Fruit fly (Drosophila melanogaster) whole organism, embryonic: ENCODE data around the gene Eig71Ei.
A peak's percentile ranks its signal among the peaks of the same experiment; 100 is the strongest.

Experiments
- Bgb ChIP-seq: fragments of 200-800 bp; sonication (Bioruptor generic); IDR thresholded peaks from 2 replicates; pipeline ENCODE4 v1.3.6; 2022; ENCODE audit warnings: missing biosample characterization, missing genetic modification characterization; ENCODE audit not compliant: partially characterized antibody
- Blimp-1 ChIP-seq: fragments of 200-800 bp; sonication (Bioruptor generic); optimal IDR thresholded peaks from 3 replicates; lab custom pipeline; 2018; ENCODE audit warnings: missing biosample characterization, missing genetic modification characterization, mild to moderate bottlenecking, moderate library complexity, missing genetic modification reagents
- CG11398 ChIP-seq: fragments of 200-800 bp; sonication (Bioruptor generic); optimal IDR thresholded peaks from 2 replicates; lab custom pipeline; 2016; ENCODE audit warnings: missing biosample characterization, missing genetic modification characterization
- CG1233 ChIP-seq: fragments of 200-800 bp; sonication (Bioruptor generic); optimal IDR thresholded peaks from 4 replicates; lab custom pipeline; 2018; ENCODE audit warnings: missing biosample characterization, mild to moderate bottlenecking, missing genetic modification characterization
- CG13296 ChIP-seq: fragments of 200-800 bp; sonication (Bioruptor generic); optimal IDR thresholded peaks from 3 replicates; lab custom pipeline; 2018; ENCODE audit warnings: missing biosample characterization, mild to moderate bottlenecking, missing genetic modification characterization
- CG13424 ChIP-seq: fragments of 200-800 bp; sonication (Bioruptor generic); optimal IDR thresholded peaks from 2 replicates; lab custom pipeline; 2019; ENCODE audit warnings: missing biosample characterization, mild to moderate bottlenecking, missing genetic modification characterization, moderate library complexity
- CG14050 ChIP-seq: fragments of 200-800 bp; sonication (Bioruptor generic); IDR thresholded peaks from 3 replicates; pipeline ENCODE4 v1.3.6; 2022; ENCODE audit warnings: missing biosample characterization, missing genetic modification characterization
- CG15269 ChIP-seq: fragments of 200-800 bp; sonication (Bioruptor generic); optimal IDR thresholded peaks from 2 replicates; lab custom pipeline; 2018; ENCODE audit warnings: missing biosample characterization, mild to moderate bottlenecking, missing genetic modification characterization, moderate library complexity
- CG15601 ChIP-seq: fragments of 200-800 bp; sonication (Bioruptor generic); optimal IDR thresholded peaks from 3 replicates; lab custom pipeline; 2019; ENCODE audit warnings: missing biosample characterization, mild to moderate bottlenecking, missing genetic modification characterization, moderate library complexity
- CG1647 ChIP-seq: fragments of 200-800 bp; sonication (Bioruptor generic); optimal IDR thresholded peaks from 3 replicates; lab custom pipeline; 2016; ENCODE audit warnings: missing biosample characterization, missing genetic modification characterization
- CG17361 ChIP-seq: fragments of 200-800 bp; sonication (Bioruptor generic); IDR thresholded peaks from 3 replicates; pipeline ENCODE4 v1.3.6; 2022; ENCODE audit warnings: missing biosample characterization, missing genetic modification characterization
- CG17385 ChIP-seq: fragments of 200-800 bp; sonication (Bioruptor generic); optimal IDR thresholded peaks from 3 replicates; lab custom pipeline; 2018; ENCODE audit warnings: missing biosample characterization, mild to moderate bottlenecking, missing genetic modification characterization
- CG18262 ChIP-seq: fragments of 200-800 bp; optimal IDR thresholded peaks from 3 replicates; lab custom pipeline; 2019; ENCODE audit warnings: missing biosample characterization, mild to moderate bottlenecking, missing genetic modification characterization, moderate library complexity
- CG2116 ChIP-seq: fragments of 200-800 bp; sonication (Bioruptor generic); optimal IDR thresholded peaks from 3 replicates; lab custom pipeline; 2018; ENCODE audit warnings: missing biosample characterization, mild to moderate bottlenecking, missing genetic modification characterization
- CG2202 ChIP-seq: fragments of 200-800 bp; sonication (Bioruptor generic); optimal IDR thresholded peaks from 2 replicates; lab custom pipeline; 2018; ENCODE audit warnings: missing biosample characterization, mild to moderate bottlenecking, missing genetic modification characterization
- CG2712 ChIP-seq: fragments of 200-800 bp; optimal IDR thresholded peaks from 3 replicates; lab custom pipeline; 2019; ENCODE audit warnings: missing biosample characterization, mild to moderate bottlenecking, missing genetic modification characterization, moderate library complexity
- CG31365 ChIP-seq: fragments of 200-800 bp; sonication (Bioruptor generic); optimal IDR thresholded peaks from 2 replicates; lab custom pipeline; 2018; ENCODE audit warnings: missing biosample characterization, mild to moderate bottlenecking, missing genetic modification characterization
- CG33213 ChIP-seq: fragments of 200-800 bp; sonication (Bioruptor generic); optimal IDR thresholded peaks from 3 replicates; lab custom pipeline; 2016; ENCODE audit warnings: missing biosample characterization, missing genetic modification characterization
- CG3995 ChIP-seq: fragments of 200-800 bp; sonication (Bioruptor generic); optimal IDR thresholded peaks from 3 replicates; lab custom pipeline; 2016; ENCODE audit warnings: missing biosample characterization, missing genetic modification characterization
- CG6683 ChIP-seq: fragments of 200-800 bp; sonication (Bioruptor generic); optimal IDR thresholded peaks from 2 replicates; lab custom pipeline; 2017; ENCODE audit warnings: missing biosample characterization, mild to moderate bottlenecking, missing genetic modification characterization, missing genetic modification reagents
- CG7556 ChIP-seq: fragments of 200-800 bp; sonication (Bioruptor generic); optimal IDR thresholded peaks from 2 replicates; lab custom pipeline; 2017; ENCODE audit warnings: missing biosample characterization, mild to moderate bottlenecking, missing genetic modification characterization
- CG9437 ChIP-seq: fragments of 200-800 bp; sonication (Bioruptor generic); optimal IDR thresholded peaks from 2 replicates; lab custom pipeline; 2018; ENCODE audit warnings: missing biosample characterization, mild to moderate bottlenecking, missing genetic modification characterization
- CoRest ChIP-seq: fragments of 200-800 bp; sonication (Bioruptor generic); optimal IDR thresholded peaks from 3 replicates; lab custom pipeline; 2018; ENCODE audit warnings: missing biosample characterization, mild to moderate bottlenecking, missing genetic modification characterization, moderate library complexity
- Dfd ChIP-seq, 2 experiments: fragments of >200 bp; optimal IDR thresholded peaks; 2 replicates each; lab custom pipeline; 2017; ENCODE audit warnings: missing biosample characterization in 2 of 2, missing genetic modification characterization in 2 of 2
- Eip74EF ChIP-seq, 2 experiments: fragments of 200-800 bp in 1 of 2; fragments of >200 bp in 1 of 2; sonication (Bioruptor generic) in 1 of 2; optimal IDR thresholded peaks; 2 replicates each; lab custom pipeline; 2017 to 2019; ENCODE audit warnings: missing biosample characterization in 2 of 2, missing genetic modification characterization in 2 of 2, mild to moderate bottlenecking in 1 of 2, moderate library complexity in 1 of 2
- Ets97D ChIP-seq: fragments of 200-800 bp; sonication (Bioruptor generic); optimal IDR thresholded peaks from 3 replicates; lab custom pipeline; 2016; ENCODE audit warnings: missing biosample characterization, missing genetic modification characterization
- Fer2 ChIP-seq: fragments of 200-800 bp; sonication (Bioruptor generic); optimal IDR thresholded peaks from 2 replicates; lab custom pipeline; 2018; ENCODE audit warnings: missing biosample characterization, mild to moderate bottlenecking, missing genetic modification characterization, moderate library complexity
- Hmr ChIP-seq: fragments of 200-800 bp; sonication (Bioruptor generic); optimal IDR thresholded peaks from 3 replicates; lab custom pipeline; 2017; ENCODE audit warnings: mild to moderate bottlenecking, missing biosample characterization, missing genetic modification reagents, missing genetic modification characterization
- Hr39 ChIP-seq: fragments of >200 bp; optimal IDR thresholded peaks from 2 replicates; lab custom pipeline; 2017
- Meics ChIP-seq: fragments of 200-800 bp; sonication (Bioruptor generic); optimal IDR thresholded peaks from 2 replicates; lab custom pipeline; 2017; ENCODE audit warnings: missing biosample characterization, mild to moderate bottlenecking, missing genetic modification characterization
- NC2β ChIP-seq: fragments of 200-800 bp; sonication (Bioruptor generic); optimal IDR thresholded peaks from 2 replicates; lab custom pipeline; 2016; ENCODE audit warnings: missing biosample characterization, missing genetic modification characterization
- NK7.1 ChIP-seq: fragments of 200-800 bp; sonication (Bioruptor generic); optimal IDR thresholded peaks from 3 replicates; lab custom pipeline; 2016; ENCODE audit warnings: missing biosample characterization, missing genetic modification characterization
- Oli ChIP-seq: fragments of 200-800 bp; sonication (Bioruptor generic); optimal IDR thresholded peaks from 2 replicates; lab custom pipeline; 2018; ENCODE audit warnings: missing biosample characterization, mild to moderate bottlenecking, missing genetic modification characterization, moderate library complexity
- Taf1 ChIP-seq: fragments of 200-800 bp; sonication (Bioruptor generic); IDR thresholded peaks from 2 replicates; pipeline ENCODE4 v1.3.6; 2022; ENCODE audit warnings: missing biosample characterization, missing genetic modification characterization
- ap ChIP-seq: fragments of 200-800 bp; sonication (Bioruptor generic); IDR thresholded peaks from 2 replicates; pipeline ENCODE4 v1.3.6; 2022; ENCODE audit warnings: missing biosample characterization, missing genetic modification characterization
- br ChIP-seq: fragments of >200 bp; optimal IDR thresholded peaks from 2 replicates; lab custom pipeline; 2017
- cwo ChIP-seq: fragments of 200-800 bp; sonication (Bioruptor generic); optimal IDR thresholded peaks from 3 replicates; lab custom pipeline; 2017; ENCODE audit warnings: missing biosample characterization, missing genetic modification characterization, mild to moderate bottlenecking, moderate library complexity, missing genetic modification reagents
- dmrt99B ChIP-seq: fragments of 200-800 bp; sonication (Bioruptor generic); optimal IDR thresholded peaks from 2 replicates; lab custom pipeline; 2018; ENCODE audit warnings: missing biosample characterization, mild to moderate bottlenecking, missing genetic modification characterization, moderate library complexity
- ems ChIP-seq: fragments of 200-800 bp; sonication (Bioruptor generic); optimal IDR thresholded peaks from 3 replicates; lab custom pipeline; 2016; ENCODE audit warnings: missing biosample characterization, missing genetic modification characterization
- grau ChIP-seq: fragments of 200-800 bp; optimal IDR thresholded peaks from 3 replicates; lab custom pipeline; 2019; ENCODE audit warnings: missing biosample characterization, mild to moderate bottlenecking, missing genetic modification characterization, moderate library complexity
- gro ChIP-seq: fragments of 200-800 bp; sonication (Bioruptor generic); optimal IDR thresholded peaks from 2 replicates; lab custom pipeline; 2016; ENCODE audit warnings: missing biosample characterization, missing genetic modification characterization
- nmo ChIP-seq: fragments of 200-800 bp; sonication (Bioruptor generic); optimal IDR thresholded peaks from 2 replicates; lab custom pipeline; 2018; ENCODE audit warnings: missing biosample characterization, mild to moderate bottlenecking, missing genetic modification characterization, moderate library complexity
- pfk ChIP-seq: fragments of 200-800 bp; sonication (Bioruptor generic); optimal IDR thresholded peaks from 2 replicates; lab custom pipeline; 2018; ENCODE audit warnings: missing biosample characterization, mild to moderate bottlenecking, missing genetic modification characterization, moderate library complexity
- phol ChIP-seq: fragments of 200-800 bp; sonication (Bioruptor generic); optimal IDR thresholded peaks from 3 replicates; lab custom pipeline; 2018; ENCODE audit warnings: missing biosample characterization, mild to moderate bottlenecking, missing genetic modification characterization, moderate library complexity
- schlank ChIP-seq: fragments of 200-800 bp; sonication (Bioruptor generic); optimal IDR thresholded peaks from 2 replicates; lab custom pipeline; 2018; ENCODE audit warnings: missing biosample characterization, mild to moderate bottlenecking, missing genetic modification characterization
- slp2 ChIP-seq: fragments of 200-800 bp; sonication (Bioruptor generic); optimal IDR thresholded peaks from 2 replicates; lab custom pipeline; 2016; ENCODE audit warnings: missing biosample characterization, missing genetic modification characterization
- sob ChIP-seq: fragments of 200-800 bp; sonication (Bioruptor generic); IDR thresholded peaks from 2 replicates; pipeline ENCODE4 v1.3.6; 2022; ENCODE audit warnings: missing biosample characterization, missing genetic modification characterization
- usp ChIP-seq: fragments of >200 bp; optimal IDR thresholded peaks from 2 replicates; lab custom pipeline; 2017; ENCODE audit warnings: missing biosample characterization, missing genetic modification characterization

Eig71Ei gene

dm6 chr3L:15610109-15610508, 49.4 kb upstream of the Eig71Ei start, which contains the start of gene CG7650 (continued):
- TF ChIP-seq ap (no peak), CG2202 (no peak), sob (GFP tag; lab: Robert Waterston, UW) (no peak)

- TF ChIP-seq usp (GFP tag; lab: Kevin White, UChicago): no peak
- TF ChIP-seq Fer2 (tag; lab: Kevin White, UChicago): no peak
- no peak for TF ChIP-seq NK7.1 (GFP tag; lab: Kevin White, UChicago)
- TF ChIP-seq Hr39 (lab: Kevin White, UChicago): no peak
- no peak for TF ChIP-seq CG2116 (GFP tag; lab: Kevin White, UChicago)
- TF ChIP-seq Bgb (GFP tag; lab: Robert Waterston, UW): no peak
- TF ChIP-seq CG33213: no peak
- TF ChIP-seq slp2 (GFP tag; lab: Kevin White, UChicago): no peak
- no peak for TF ChIP-seq Eip74EF (GFP tag; optimal IDR thresholded peaks at IDR 0.05; lab: Kevin White, UChicago)
- TF ChIP-seq CG11398 (GFP tag; lab: Kevin White, UChicago): no peak
- TF ChIP-seq CG3995: no peak
- TF ChIP-seq CG2202: no peak
- TF ChIP-seq Hmr: no peak
- TF ChIP-seq CG15601 (tag; lab: Kevin White, UChicago): no peak
Observed at dm6 chr3L:15612728-15613127, 46.8 kb upstream of the Eig71Ei start, which contains the start of gene CG13449. CG13449 (minus strand) TSS chr3L:15612828.

- no peak for TF ChIP-seq pfk
- peak; percentile 19 for TF ChIP-seq phol (tag; lab: Kevin White, UChicago)
- no peak for TF ChIP-seq CG15601 (tag; lab: Kevin White, UChicago)
- TF ChIP-seq CG13424: peak; percentile 29
- no peak for TF ChIP-seq Dfd (GFP tag; optimal IDR thresholded peaks at IDR 0.05; lab: Kevin White, UChicago)
- TF ChIP-seq br (lab: Kevin White, UChicago): no peak
- TF ChIP-seq Oli (tag; lab: Kevin White, UChicago): peak; percentile 6
- TF ChIP-seq CG1233 (GFP tag; lab: Kevin White, UChicago): peak; percentile 31
- TF ChIP-seq dmrt99B (tag; lab: Kevin White, UChicago): peak; percentile 27
- TF ChIP-seq CG13296 (GFP tag; lab: Kevin White, UChicago): no peak
- TF ChIP-seq Taf1 (GFP tag; lab: Robert Waterston, UW): no peak
- TF ChIP-seq schlank (tag; lab: Kevin White, UChicago): no peak
- TF ChIP-seq CG6683: no peak
- TF ChIP-seq CG17361: peak; percentile 59; the same call in 1 of the 3 replicates
- TF ChIP-seq CG17385 (GFP tag; lab: Kevin White, UChicago): peak; percentile 1
- peak; percentile 52 for TF ChIP-seq CG7556 (GFP tag; lab: Kevin White, UChicago)
- TF ChIP-seq CG31365 (tag; lab: Kevin White, UChicago): no peak
- TF ChIP-seq CG18262 (tag; lab: Kevin White, UChicago): peak; percentile 40
- peak; percentile 55 for TF ChIP-seq Meics (GFP tag; lab: Kevin White, UChicago)
- peak; percentile 14 for TF ChIP-seq nmo (GFP tag; lab: Kevin White, UChicago)
- no peak for TF ChIP-seq NC2β (GFP tag; lab: Kevin White, UChicago)
- TF ChIP-seq CG9437: peak; percentile 32
- TF ChIP-seq Blimp-1 (GFP tag; lab: Kevin White, UChicago): no peak
- no peak for TF ChIP-seq CG1647 (GFP tag; lab: Kevin White, UChicago)
- TF ChIP-seq CG2712 (tag; lab: Kevin White, UChicago): peak; percentile 25
- TF ChIP-seq cwo (GFP tag; lab: Kevin White, UChicago): peak; percentile 10
- TF ChIP-seq grau (tag; lab: Kevin White, UChicago): peak; percentile 50
- TF ChIP-seq CG14050 (GFP tag; lab: Robert Waterston, UW): no peak
- peak; percentile 46 for TF ChIP-seq CoRest
- no peak for TF ChIP-seq ems
- no peak for TF ChIP-seq gro
- TF ChIP-seq Ets97D (GFP tag; lab: Kevin White, UChicago): no peak
- peak; percentile 2 for TF ChIP-seq CG15269 (tag; lab: Kevin White, UChicago)
Observed at dm6 chr3L:15616490-15616889, 43.0 kb upstream of the Eig71Ei start.
